Fruit fly (Drosophila melanogaster) whole organism, embryonic: ENCODE results near the gene sip3.

Experiments used
- Abd-B ChIP-seq: fragments of 200-800 bp; sonication (Bioruptor generic); optimal IDR thresholded peaks from 2 replicates; lab custom pipeline; 2018; ENCODE audit warnings: missing biosample characterization, mild to moderate bottlenecking, missing genetic modification characterization, moderate library complexity
- CG10267 ChIP-seq: fragments of 200-800 bp; sonication (Bioruptor generic); optimal IDR thresholded peaks from 2 replicates; lab custom pipeline; 2018; ENCODE audit warnings: missing biosample characterization, mild to moderate bottlenecking, missing genetic modification characterization, moderate library complexity
- CG11093 ChIP-seq: fragments of 200-800 bp; sonication (Bioruptor generic); IDR thresholded peaks from 3 replicates; pipeline ENCODE4 v1.3.6; 2022; ENCODE audit warnings: missing biosample characterization, missing genetic modification characterization
- CG11247 ChIP-seq: fragments of 200-800 bp; sonication (Bioruptor generic); IDR thresholded peaks from 2 replicates; pipeline ENCODE4 v1.3.6; 2022; ENCODE audit warnings: missing biosample characterization, missing genetic modification characterization
- CG12299 ChIP-seq: fragments of 200-800 bp; sonication (Bioruptor generic); optimal IDR thresholded peaks from 2 replicates; lab custom pipeline; 2018; ENCODE audit warnings: missing biosample characterization, mild to moderate bottlenecking, missing genetic modification characterization
- CG13287 ChIP-seq: fragments of 200-800 bp; sonication (Bioruptor generic); IDR thresholded peaks from 2 replicates; pipeline ENCODE4 v1.3.6; 2022; ENCODE audit warnings: missing biosample characterization, missing genetic modification characterization; ENCODE audit not compliant: partially characterized antibody
- CG14050 ChIP-seq: fragments of 200-800 bp; sonication (Bioruptor generic); IDR thresholded peaks from 3 replicates; pipeline ENCODE4 v1.3.6; 2022; ENCODE audit warnings: missing biosample characterization, missing genetic modification characterization
- CG1529 ChIP-seq: fragments of 200-800 bp; sonication (Bioruptor generic); optimal IDR thresholded peaks from 3 replicates; lab custom pipeline; 2018; ENCODE audit warnings: missing biosample characterization, missing genetic modification characterization
- CG17186 ChIP-seq: fragments of 200-800 bp; sonication (Bioruptor generic); optimal IDR thresholded peaks from 3 replicates; lab custom pipeline; 2017; ENCODE audit warnings: missing biosample characterization, missing genetic modification reagents, missing genetic modification characterization
- CG17328 ChIP-seq: fragments of 200-800 bp; sonication (Bioruptor generic); IDR thresholded peaks from 2 replicates; pipeline ENCODE4 v1.3.6; 2022; ENCODE audit warnings: missing biosample characterization, missing genetic modification characterization
- CG17829 ChIP-seq: fragments of 200-800 bp; optimal IDR thresholded peaks from 2 replicates; lab custom pipeline; 2019; ENCODE audit warnings: missing biosample characterization, mild to moderate bottlenecking, missing genetic modification characterization, moderate library complexity
- CG18011 ChIP-seq: fragments of 200-800 bp; sonication (Bioruptor generic); optimal IDR thresholded peaks from 2 replicates; lab custom pipeline; 2017; ENCODE audit warnings: missing biosample characterization, missing genetic modification characterization, mild to moderate bottlenecking, moderate library complexity, missing genotype
- CG2202 ChIP-seq: fragments of 200-800 bp; sonication (Bioruptor generic); optimal IDR thresholded peaks from 2 replicates; lab custom pipeline; 2018; ENCODE audit warnings: missing biosample characterization, mild to moderate bottlenecking, missing genetic modification characterization
- CG3838 ChIP-seq: fragments of 200-800 bp; sonication (Bioruptor generic); optimal IDR thresholded peaks from 3 replicates; lab custom pipeline; 2016; ENCODE audit warnings: missing biosample characterization, missing genetic modification characterization
- CG43689 ChIP-seq: fragments of 200-800 bp; sonication (Bioruptor generic); IDR thresholded peaks from 2 replicates; pipeline ENCODE4 v1.3.6; 2022; ENCODE audit warnings: missing biosample characterization, missing genetic modification characterization
- CG4617 ChIP-seq: fragments of 200-800 bp; sonication (Bioruptor generic); optimal IDR thresholded peaks from 3 replicates; lab custom pipeline; 2016; ENCODE audit warnings: missing biosample characterization, missing genetic modification characterization, borderline replicate concordance
- CG5245 ChIP-seq: fragments of 200-800 bp; sonication (Bioruptor generic); optimal IDR thresholded peaks from 3 replicates; lab custom pipeline; 2016; ENCODE audit warnings: missing biosample characterization, missing genetic modification characterization
- CG7839 ChIP-seq: fragments of 200-800 bp; sonication (Bioruptor generic); optimal IDR thresholded peaks from 3 replicates; lab custom pipeline; 2018; ENCODE audit warnings: missing biosample characterization, mild to moderate bottlenecking, missing genetic modification characterization, moderate library complexity
- CG8281 ChIP-seq: fragments of 200-800 bp; sonication (Bioruptor generic); optimal IDR thresholded peaks from 2 replicates; lab custom pipeline; 2018; ENCODE audit warnings: missing biosample characterization, mild to moderate bottlenecking, missing genetic modification characterization, moderate library complexity
- CG8290 ChIP-seq, 3 experiments: fragments of 200-800 bp; sonication (Bioruptor generic); optimal IDR thresholded peaks; 2 replicates each; lab custom pipeline; 2016 to 2019; ENCODE audit warnings: missing biosample characterization in 3 of 3, missing genetic modification characterization in 3 of 3, mild to moderate bottlenecking in 2 of 3, moderate library complexity in 1 of 3
- CG8359 ChIP-seq: fragments of 200-800 bp; sonication (Bioruptor generic); optimal IDR thresholded peaks from 2 replicates; lab custom pipeline; 2017; ENCODE audit warnings: missing biosample characterization, mild to moderate bottlenecking, missing genetic modification characterization, borderline replicate concordance
- CG8944 ChIP-seq: fragments of 200-800 bp; sonication (Bioruptor generic); optimal IDR thresholded peaks from 3 replicates; lab custom pipeline; 2016; ENCODE audit warnings: missing biosample characterization, missing genetic modification characterization
- CG9437 ChIP-seq: fragments of 200-800 bp; sonication (Bioruptor generic); optimal IDR thresholded peaks from 2 replicates; lab custom pipeline; 2018; ENCODE audit warnings: missing biosample characterization, mild to moderate bottlenecking, missing genetic modification characterization
- CG9797 ChIP-seq: fragments of 200-800 bp; sonication (Bioruptor generic); optimal IDR thresholded peaks from 3 replicates; lab custom pipeline; 2018; ENCODE audit warnings: missing biosample characterization, mild to moderate bottlenecking, missing genetic modification characterization
- Deaf1 ChIP-seq: fragments of 200-800 bp; optimal IDR thresholded peaks from 3 replicates; lab custom pipeline; 2019; ENCODE audit warnings: missing biosample characterization, mild to moderate bottlenecking, missing genetic modification characterization, moderate library complexity
- Doc3 ChIP-seq: fragments of 200-800 bp; sonication (Bioruptor generic); IDR thresholded peaks from 3 replicates; pipeline ENCODE4 v1.3.6; 2022; ENCODE audit warnings: missing biosample characterization, missing genetic modification characterization; ENCODE audit not compliant: partially characterized antibody
- E2f1 ChIP-seq: fragments of 200-800 bp; sonication (Bioruptor generic); IDR thresholded peaks from 2 replicates; pipeline ENCODE4 v1.3.6; 2022; ENCODE audit warnings: missing biosample characterization, missing genetic modification characterization
- Gsc ChIP-seq: fragments of 200-800 bp; sonication (Bioruptor generic); IDR thresholded peaks from 2 replicates; pipeline ENCODE4 v1.3.6; 2022; ENCODE audit warnings: missing biosample characterization, missing genetic modification characterization
- Hmr ChIP-seq: fragments of 200-800 bp; sonication (Bioruptor generic); optimal IDR thresholded peaks from 3 replicates; lab custom pipeline; 2017; ENCODE audit warnings: mild to moderate bottlenecking, missing biosample characterization, missing genetic modification reagents, missing genetic modification characterization
- NC2α ChIP-seq: fragments of 200-800 bp; sonication (Bioruptor generic); optimal IDR thresholded peaks from 2 replicates; lab custom pipeline; 2016; ENCODE audit warnings: missing biosample characterization, missing genetic modification characterization
- Poxn ChIP-seq: fragments of 200-800 bp; sonication (Bioruptor generic); IDR thresholded peaks from 2 replicates; pipeline ENCODE4 v1.3.6; 2022; ENCODE audit warnings: missing biosample characterization, missing genetic modification characterization
- Ravus ChIP-seq: fragments of 200-800 bp; sonication (Bioruptor generic); IDR thresholded peaks from 2 replicates; pipeline ENCODE4 v1.3.6; 2022; ENCODE audit warnings: missing biosample characterization, missing genetic modification characterization
- Trl ChIP-seq, 3 experiments: fragments of >200 bp in 2 of 3; fragments of 200-800 bp in 1 of 3; sonication (Bioruptor generic) in 1 of 3; optimal IDR thresholded peaks; 2 replicates in 1 of 3; 3 replicates in 2 of 3; lab custom pipeline; 2016 to 2017; ENCODE audit warnings: missing biosample characterization in 1 of 3, missing genetic modification characterization in 1 of 3
- Vsx1 ChIP-seq: fragments of 200-800 bp; sonication (Bioruptor generic); optimal IDR thresholded peaks from 2 replicates; lab custom pipeline; 2017; ENCODE audit warnings: missing biosample characterization, mild to moderate bottlenecking, missing genetic modification characterization, missing genetic modification reagents
- btn ChIP-seq: fragments of 200-800 bp; sonication (Bioruptor generic); optimal IDR thresholded peaks from 2 replicates; lab custom pipeline; 2016; ENCODE audit warnings: missing biosample characterization, missing genetic modification characterization
- crp ChIP-seq, 2 experiments: fragments of 200-800 bp; sonication (Bioruptor generic); optimal IDR thresholded peaks; 2 replicates in 1 of 2; 3 replicates in 1 of 2; lab custom pipeline; 2017; ENCODE audit warnings: missing biosample characterization in 2 of 2, missing genetic modification characterization in 2 of 2, mild to moderate bottlenecking in 1 of 2, moderate library complexity in 1 of 2
- fd3F ChIP-seq: fragments of 200-800 bp; sonication (Bioruptor generic); optimal IDR thresholded peaks from 2 replicates; lab custom pipeline; 2018; ENCODE audit warnings: missing biosample characterization, mild to moderate bottlenecking, missing genetic modification characterization, moderate library complexity
- gem ChIP-seq: fragments of 200-800 bp; sonication (Bioruptor generic); optimal IDR thresholded peaks from 2 replicates; lab custom pipeline; 2019; ENCODE audit warnings: missing biosample characterization, mild to moderate bottlenecking, missing genetic modification characterization, moderate library complexity
- grau ChIP-seq: fragments of 200-800 bp; optimal IDR thresholded peaks from 3 replicates; lab custom pipeline; 2019; ENCODE audit warnings: missing biosample characterization, mild to moderate bottlenecking, missing genetic modification characterization, moderate library complexity
- her ChIP-seq: fragments of 200-800 bp; sonication (Bioruptor generic); optimal IDR thresholded peaks from 2 replicates; lab custom pipeline; 2016; ENCODE audit warnings: missing biosample characterization, missing genetic modification characterization
- lov ChIP-seq, 2 experiments: fragments of 200-800 bp in 1 of 2; fragments of >200 bp in 1 of 2; sonication (Bioruptor generic) in 1 of 2; IDR thresholded peaks in 1 of 2; optimal IDR thresholded peaks in 1 of 2; 2 replicates in 1 of 2; 3 replicates in 1 of 2; pipeline versions ENCODE4 v1.3.6 to Lab custom; 2017 to 2022; ENCODE audit warnings: missing biosample characterization in 1 of 2, missing genetic modification characterization in 1 of 2
- maf-S ChIP-seq: fragments of 200-800 bp; sonication (Bioruptor generic); optimal IDR thresholded peaks from 2 replicates; lab custom pipeline; 2016; ENCODE audit warnings: missing biosample characterization, missing genetic modification characterization
- nmo ChIP-seq: fragments of 200-800 bp; sonication (Bioruptor generic); optimal IDR thresholded peaks from 2 replicates; lab custom pipeline; 2018; ENCODE audit warnings: missing biosample characterization, mild to moderate bottlenecking, missing genetic modification characterization, moderate library complexity
- ssp ChIP-seq: fragments of 200-800 bp; sonication (Bioruptor generic); IDR thresholded peaks from 2 replicates; pipeline ENCODE4 v1.3.6; 2022; ENCODE audit warnings: missing biosample characterization, missing genetic modification characterization
- trem ChIP-seq: fragments of 200-800 bp; optimal IDR thresholded peaks from 3 replicates; lab custom pipeline; 2019; ENCODE audit warnings: missing biosample characterization, mild to moderate bottlenecking, missing genetic modification characterization, moderate library complexity
- ttk ChIP-seq: fragments of 200-800 bp; sonication (Bioruptor generic); IDR thresholded peaks from 2 replicates; pipeline ENCODE4 v2.1.2; 2022; ENCODE audit warnings: missing biosample characterization, missing genetic modification characterization
- yki ChIP-seq: fragments of >200 bp; optimal IDR thresholded peaks from 3 replicates; lab custom pipeline; 2018

Gene sip3

DNA sequence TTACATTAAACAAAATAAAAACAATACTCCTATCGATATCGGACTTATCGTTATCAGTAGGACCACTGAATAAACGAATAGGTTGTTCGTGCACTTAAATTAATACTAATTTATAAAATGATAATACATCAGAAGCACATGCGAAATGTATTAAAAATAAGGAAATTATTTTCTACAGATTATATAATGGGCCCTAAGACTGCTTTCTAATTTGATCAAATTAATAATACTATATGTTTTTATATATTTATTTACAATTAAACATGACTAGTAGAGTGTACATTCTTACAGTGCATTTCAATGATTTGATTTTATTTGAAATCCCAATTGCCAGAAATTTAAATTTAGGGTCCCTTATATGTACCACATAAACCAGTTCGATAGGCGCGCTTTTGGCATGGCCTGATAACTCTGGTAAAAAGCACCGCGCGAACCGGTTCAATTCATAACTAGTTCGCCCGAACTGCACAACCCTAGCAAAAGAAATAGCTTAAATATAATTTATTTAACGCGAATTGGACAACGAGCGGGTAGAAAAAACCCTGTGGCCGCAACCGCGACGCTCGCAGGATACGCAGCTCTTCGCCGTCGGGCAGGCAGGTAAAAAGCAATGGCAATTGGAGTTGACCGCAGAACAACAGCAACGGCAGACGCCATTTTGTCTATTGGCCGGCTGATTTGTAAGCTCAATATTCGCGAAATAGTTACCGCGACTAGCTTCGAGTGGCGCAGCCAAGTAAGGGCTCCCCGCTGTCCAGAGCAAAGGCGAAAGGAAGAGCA, 4.8 kb downstream of the sip3 start, which contains the start of the genes CG2126 and faf (continued):
- TF ChIP-seq Vsx1, result no peak
- TF ChIP-seq Trl (optimal IDR thresholded peaks at IDR 0.05; lab: Kevin White, UChicago), result no peak
- peak; percentile 49 for TF ChIP-seq Trl (GFP tag; optimal IDR thresholded peaks at IDR 0.05; lab: Kevin White, UChicago)
- TF ChIP-seq CG17186, result peak; percentile 44
- no peak for TF ChIP-seq CG3838 (GFP tag; lab: Kevin White, UChicago)
- peak; percentile 56; the same call in 2 of the 3 replicates for TF ChIP-seq CG14050 (GFP tag; lab: Robert Waterston, UW)
- TF ChIP-seq CG11093 (GFP tag; lab: Robert Waterston, UW), result peak; percentile 62; the same call in 2 of the 3 replicates
- no peak for TF ChIP-seq CG43689 (GFP tag; lab: Robert Waterston, UW)
- peak; percentile 66 for TF ChIP-seq E2f1
- peak; percentile 89 for TF ChIP-seq CG17829 (tag; lab: Kevin White, UChicago)
- peak; percentile 80 for TF ChIP-seq trem (tag; lab: Kevin White, UChicago)
- TF ChIP-seq Gsc (GFP tag; lab: Robert Waterston, UW), result no peak
- TF ChIP-seq btn (GFP tag; lab: Kevin White, UChicago), result no peak
- TF ChIP-seq Ravus, result peak; percentile 5; the same call in 1 of the 2 replicates
- peak; percentile 79 for TF ChIP-seq grau (tag; lab: Kevin White, UChicago)
- peak; percentile 88 for TF ChIP-seq ttk (GFP tag; lab: Robert Waterston, UW)
- peak; percentile 70 for TF ChIP-seq CG5245 (GFP tag; lab: Kevin White, UChicago)
- peak; percentile 47 for TF ChIP-seq Poxn
- peak; percentile 61; the same call in 1 of the 2 replicates for TF ChIP-seq CG13287 (GFP tag; lab: Robert Waterston, UW)
- TF ChIP-seq CG8281, result peak; percentile 49
- peak; percentile 91 for TF ChIP-seq gem (tag; lab: Kevin White, UChicago)
- TF ChIP-seq fd3F (GFP tag; lab: Kevin White, UChicago), result peak; percentile 78
- no peak for TF ChIP-seq yki
- peak; percentile 70 for TF ChIP-seq CG12299 (tag; lab: Kevin White, UChicago)
- TF ChIP-seq NC2α (GFP tag; lab: Kevin White, UChicago), result no peak
- peak; percentile 80 for TF ChIP-seq CG10267 (tag; lab: Kevin White, UChicago)
- no peak for TF ChIP-seq CG8359 (GFP tag; lab: Kevin White, UChicago)
- TF ChIP-seq Hmr, result peak; percentile 77
- no peak for TF ChIP-seq lov (optimal IDR thresholded peaks at IDR 0.05; lab: Kevin White, UChicago)
- TF ChIP-seq lov (GFP tag; IDR thresholded peaks at IDR 0.05; lab: Robert Waterston, UW), result 0 out of 3 replicates have a peak, but pooled peaks have one; percentile 41
- peak; percentile 52 for TF ChIP-seq CG4617 (GFP tag; lab: Kevin White, UChicago)
- peak; percentile 31 for TF ChIP-seq CG8944 (GFP tag; lab: Kevin White, UChicago)
- peak; percentile 44 for TF ChIP-seq CG8290 (GFP tag; optimal IDR thresholded peaks at IDR 0.05; lab: Kevin White, UChicago)
- TF ChIP-seq CG8290 (tag; optimal IDR thresholded peaks at IDR 0.05; lab: Kevin White, UChicago), result no peak
- peak; percentile 45 for TF ChIP-seq CG1529 (GFP tag; lab: Kevin White, UChicago)
- peak; percentile 54 for TF ChIP-seq Deaf1
- peak; percentile 57 for TF ChIP-seq CG18011 (GFP tag; lab: Kevin White, UChicago)
- TF ChIP-seq Abd-B (GFP tag; lab: Kevin White, UChicago), result peak; percentile 81
- peak; percentile 76 for TF ChIP-seq CG17328 (GFP tag; lab: Robert Waterston, UW)
- TF ChIP-seq CG11247 (GFP tag; lab: Robert Waterston, UW), result peak; percentile 73
- peak; percentile 38 for TF ChIP-seq her (GFP tag; lab: Kevin White, UChicago)
- TF ChIP-seq maf-S, result peak; percentile 27
- TF ChIP-seq CG2202 (tag; lab: Kevin White, UChicago), result peak; percentile 49
- peak in 1 of 2 experiments; percentile 41 for TF ChIP-seq crp (GFP tag; optimal IDR thresholded peaks at IDR 0.05; lab: Kevin White, UChicago)
- peak; percentile 83 for TF ChIP-seq CG7839 (tag; lab: Kevin White, UChicago)
- TF ChIP-seq CG9437 (GFP tag; lab: Kevin White, UChicago), result peak; percentile 70
- peak; percentile 61 for TF ChIP-seq ssp (GFP tag; lab: Robert Waterston, UW)
- TF ChIP-seq CG9797 (GFP tag; lab: Kevin White, UChicago), result peak; percentile 30
- peak; percentile 88 for TF ChIP-seq nmo (GFP tag; lab: Kevin White, UChicago)
- 0 out of 3 replicates have a peak, but pooled peaks have one; percentile 45 for TF ChIP-seq Doc3 (GFP tag; lab: Robert Waterston, UW)
